Fruit fly (Drosophila melanogaster) whole organism, embryonic: Measurements from ENCODE around the gene PH4alphaNE3.

ENCODE experiments used
- CG15514 ChIP-seq: fragments of 200-800 bp; sonication (Bioruptor generic); optimal IDR thresholded peaks from 3 replicates; lab custom pipeline; 2017; ENCODE audit warnings: missing biosample characterization, missing genetic modification characterization, mild to moderate bottlenecking, moderate library complexity, missing genetic modification reagents
- CG16779 ChIP-seq: fragments of 200-800 bp; sonication (Bioruptor generic); IDR thresholded peaks from 2 replicates; pipeline ENCODE4 v1.3.6; 2022; ENCODE audit warnings: missing biosample characterization, missing genetic modification characterization
- CG34376 ChIP-seq: fragments of 200-800 bp; sonication (Bioruptor generic); optimal IDR thresholded peaks from 2 replicates; lab custom pipeline; 2018; ENCODE audit warnings: missing biosample characterization, mild to moderate bottlenecking, missing genetic modification characterization
- H2.0 ChIP-seq: fragments of 200-800 bp; sonication (Bioruptor generic); IDR thresholded peaks from 2 replicates; pipeline ENCODE4 v1.3.6; 2022; ENCODE audit warnings: missing biosample characterization, missing genetic modification characterization
- lola ChIP-seq, 3 experiments: fragments of >200 bp in 2 of 3; fragments of 200-800 bp in 1 of 3; sonication (Bioruptor generic) in 1 of 3; optimal IDR thresholded peaks; 2 replicates each; lab custom pipeline; 2017 to 2019; ENCODE audit warnings: missing biosample characterization in 3 of 3, missing genetic modification characterization in 3 of 3, mild to moderate bottlenecking in 1 of 3, moderate library complexity in 1 of 3
- wor ChIP-seq: fragments of 200-800 bp; sonication (Bioruptor generic); IDR thresholded peaks from 2 replicates; pipeline ENCODE4 v1.3.6; 2022; ENCODE audit warnings: missing biosample characterization, missing genetic modification characterization
- zf30C ChIP-seq: fragments of 200-800 bp; sonication (Bioruptor generic); optimal IDR thresholded peaks from 3 replicates; lab custom pipeline; 2018; ENCODE audit warnings: missing biosample characterization, mild to moderate bottlenecking, missing genetic modification characterization

- TF ChIP-seq CG34376 (GFP tag; lab: Kevin White, UChicago) (no peak), CG15514 (GFP tag; lab: Kevin White, UChicago) (no peak), wor (GFP tag; lab: Robert Waterston, UW) (no peak), zf30C (GFP tag; lab: Kevin White, UChicago) (no peak), CG16779 (GFP tag; lab: Robert Waterston, UW) (no peak), lola (GFP tag; optimal IDR thresholded peaks at IDR 0.05; lab: Kevin White, UChicago) (no peak), H2.0 (GFP tag; lab: Robert Waterston, UW) (no peak)
Observed at dm6 chr3R:30617457-30617856, 13.5 kb downstream of the PH4alphaNE3 start.
